Worm (Caenorhabditis elegans): ENCODE results near the gene dnj-7.

- no peak for TF ChIP-seq fkh-10 (GFP tag; optimal IDR thresholded peaks at IDR 0.05)
- no peak for TF ChIP-seq nhr-11 (tag; optimal IDR thresholded peaks at IDR 0.05)
- TF ChIP-seq gmeb-2 (tag; optimal IDR thresholded peaks at IDR 0.05): no peak
- TF ChIP-seq pha-2 (tag; optimal IDR thresholded peaks at IDR 0.05): no peak
- TF ChIP-seq hlh-13 (GFP tag; optimal IDR thresholded peaks at IDR 0.05): no peak
- TF ChIP-seq hlh-8 (tag; optimal IDR thresholded peaks at IDR 0.05): no peak
- no peak for TF ChIP-seq sdc-2 (tag; optimal IDR thresholded peaks at IDR 0.05)
- no peak for TF ChIP-seq odd-2 (tag; optimal IDR thresholded peaks at IDR 0.05)
- no peak for TF ChIP-seq F13H6.1 (tag; optimal IDR thresholded peaks at IDR 0.05)
These were observed 35.0 kb downstream of the dnj-7 start for ce11 chrX:7229357-7229756.

Measured in whole organism, late embryonic.